Worm (Caenorhabditis elegans) whole organism, L4 larva: ENCODE measurements around the gene mak-1.

Experiments
- D1046.2 ChIP-seq: fragments of 200-800 bp; sonication (Bioruptor generic); IDR thresholded peaks from 2 replicates; pipeline ENCODE4 v1.3.6; 2022; ENCODE audit warnings: missing genetic modification characterization, missing compliant biosample characterization
- F26F4.8 ChIP-seq: fragments of 200-800 bp; sonication (Bioruptor generic); conservative IDR thresholded peaks from 2 replicates; pipeline ENCODE4 v1.3.6; 2022; ENCODE audit warnings: missing genetic modification characterization, missing compliant biosample characterization
- F37D6.2 ChIP-seq: sonication (generic microtip); optimal IDR thresholded peaks from 2 replicates; lab custom pipeline; 2016; ENCODE audit warnings: mild to moderate bottlenecking, missing genetic modification characterization, missing compliant biosample characterization
- F44E2.7 ChIP-seq: fragments of 200-800 bp; sonication (Bioruptor generic); IDR thresholded peaks from 2 replicates; pipeline ENCODE4 v2.1.2; 2022; ENCODE audit warnings: missing genetic modification characterization, missing compliant biosample characterization
- F49E8.2 ChIP-seq: sonication (generic microtip); optimal IDR thresholded peaks from 2 replicates; lab custom pipeline; 2016; ENCODE audit warnings: missing compliant biosample characterization, mild to moderate bottlenecking, missing genetic modification characterization, borderline replicate concordance
- R02D3.7 ChIP-seq: fragments of 150-350 bp; sonication (generic microtip); optimal IDR thresholded peaks from 3 replicates; lab custom pipeline; 2014; ENCODE audit warnings: missing biosample characterization, missing genetic modification characterization
- T20F7.1 ChIP-seq: fragments of 200-800 bp; sonication (Bioruptor generic); optimal IDR thresholded peaks from 2 replicates; lab custom pipeline; 2018; ENCODE audit warnings: mild to moderate bottlenecking, missing genetic modification characterization, missing compliant biosample characterization
- Y48G9A.11 ChIP-seq: fragments of 200-800 bp; sonication (Bioruptor generic); IDR thresholded peaks from 2 replicates; pipeline ENCODE4 v1.3.6; 2022; ENCODE audit warnings: missing genetic modification reagents, missing genetic modification characterization, missing compliant biosample characterization
- ZK546.5 ChIP-seq, 2 experiments: sonication (generic microtip); optimal IDR thresholded peaks; 2 replicates each; lab custom pipeline; 2017; ENCODE audit warnings: missing biosample characterization in 2 of 2, missing genetic modification characterization in 2 of 2
- aha-1 ChIP-seq: fragments of 150-350 bp; peaks from one replicate; lab custom pipeline; 2014; ENCODE audit warnings: missing biosample characterization, missing genetic modification characterization
- ama-1 ChIP-seq: fragments of 150-350 bp; optimal IDR thresholded peaks from 2 replicates; lab custom pipeline; 2014; ENCODE audit warnings: inconsistent platforms, mixed read lengths
- arid-1 ChIP-seq: fragments of 200-800 bp; sonication (Bioruptor generic); conservative IDR thresholded peaks from 2 replicates; pipeline ENCODE4 v1.3.6; 2022; ENCODE audit warnings: missing genetic modification reagents, missing genetic modification characterization, missing compliant biosample characterization
- attf-4 ChIP-seq: sonication (generic microtip); optimal IDR thresholded peaks from 3 replicates; lab custom pipeline; 2017; ENCODE audit warnings: missing biosample characterization, missing genetic modification characterization
- ceh-20 ChIP-seq: fragments of 200-800 bp; sonication (Bioruptor generic); IDR thresholded peaks from 2 replicates; pipeline ENCODE4 v1.3.6; 2022; ENCODE audit warnings: missing genetic modification reagents, missing genetic modification characterization, missing compliant biosample characterization
- ceh-32 ChIP-seq: sonication (generic microtip); optimal IDR thresholded peaks from 2 replicates; lab custom pipeline; 2016; ENCODE audit warnings: mild to moderate bottlenecking, missing genetic modification characterization, missing compliant biosample characterization; ENCODE audit not compliant: poor library complexity
- daf-12 ChIP-seq: fragments of 150-350 bp; optimal IDR thresholded peaks from 2 replicates; lab custom pipeline; 2014; ENCODE audit warnings: missing biosample characterization, missing genetic modification reagents, missing genetic modification characterization
- daf-8 ChIP-seq: fragments of 200-800 bp; sonication (Bioruptor generic); IDR thresholded peaks from 2 replicates; pipeline ENCODE4 v1.3.6; 2022; ENCODE audit warnings: missing genetic modification characterization, missing compliant biosample characterization
- dmd-9 ChIP-seq: fragments of 200-800 bp; sonication (Bioruptor generic); IDR thresholded peaks from 2 replicates; pipeline ENCODE4 v1.3.6; 2022; ENCODE audit warnings: missing genetic modification reagents, missing genetic modification characterization, missing compliant biosample characterization
- dve-1 ChIP-seq: sonication (generic microtip); optimal IDR thresholded peaks from 2 replicates; lab custom pipeline; 2017; ENCODE audit warnings: antibody characterized with exemption, mild to moderate bottlenecking, missing genetic modification characterization, missing compliant biosample characterization; ENCODE audit not compliant: insufficient read depth
- egl-27 ChIP-seq: sonication (generic microtip); optimal IDR thresholded peaks from 3 replicates; lab custom pipeline; 2017; ENCODE audit warnings: missing biosample characterization, missing genetic modification reagents, missing genetic modification characterization
- egl-43 ChIP-seq: fragments of 200-800 bp; sonication (Bioruptor generic); IDR thresholded peaks from 2 replicates; pipeline ENCODE4 v1.3.6; 2022; ENCODE audit warnings: missing genetic modification reagents, missing genetic modification characterization, missing compliant biosample characterization
- fkh-10 ChIP-seq: fragments of 150-350 bp; optimal IDR thresholded peaks from 2 replicates; lab custom pipeline; 2014; ENCODE audit warnings: missing biosample characterization, missing genetic modification reagents, missing genetic modification characterization
- fos-1 ChIP-seq: fragments of 150-350 bp; optimal IDR thresholded peaks from 2 replicates; lab custom pipeline; 2014; ENCODE audit warnings: missing biosample characterization, missing genetic modification characterization
- hlh-30 ChIP-seq: sonication (generic microtip); optimal IDR thresholded peaks from 2 replicates; lab custom pipeline; 2017; ENCODE audit warnings: antibody characterized with exemption, mild to moderate bottlenecking, missing genetic modification characterization, missing compliant biosample characterization; ENCODE audit not compliant: insufficient read depth
- lim-7 ChIP-seq: fragments of 200-800 bp; sonication (Bioruptor generic); IDR thresholded peaks from 2 replicates; pipeline ENCODE4 v1.3.6; 2022; ENCODE audit warnings: missing genetic modification characterization, missing compliant biosample characterization
- lin-1 ChIP-seq: fragments of 200-800 bp; sonication (Bioruptor generic); IDR thresholded peaks from 2 replicates; pipeline ENCODE4 v1.3.6; 2022; ENCODE audit warnings: missing genetic modification reagents, missing genetic modification characterization, missing compliant biosample characterization
- lin-15B ChIP-seq: fragments of 150-350 bp; sonication (generic microtip); optimal IDR thresholded peaks from 3 replicates; lab custom pipeline; 2014; ENCODE audit warnings: missing biosample characterization, missing genetic modification characterization
- lin-29 ChIP-seq: fragments of 200-800 bp; sonication (Bioruptor generic); IDR thresholded peaks from 2 replicates; pipeline ENCODE4 v1.3.6; 2022; ENCODE audit warnings: missing genetic modification reagents, missing genetic modification characterization, missing compliant biosample characterization
- lin-39 ChIP-seq: fragments of 150-350 bp; optimal IDR thresholded peaks from 2 replicates; lab custom pipeline; 2014; ENCODE audit warnings: missing biosample characterization, missing genetic modification reagents, missing genetic modification characterization
- lir-3 ChIP-seq: sonication (generic microtip); optimal IDR thresholded peaks from 2 replicates; lab custom pipeline; 2016; ENCODE audit warnings: mild to moderate bottlenecking, missing genetic modification characterization, missing compliant biosample characterization
- mdt-29 ChIP-seq: fragments of 200-800 bp; sonication (Bioruptor generic); IDR thresholded peaks from 2 replicates; pipeline ENCODE4 v1.3.6; 2022; ENCODE audit warnings: missing genetic modification reagents, missing genetic modification characterization, missing compliant biosample characterization
- mep-1 ChIP-seq: fragments of 150-350 bp; sonication (generic microtip); optimal IDR thresholded peaks from 3 replicates; lab custom pipeline; 2014; ENCODE audit warnings: missing biosample characterization, missing genetic modification characterization
- mxl-2 ChIP-seq: fragments of 200-800 bp; sonication (Bioruptor generic); conservative IDR thresholded peaks from 2 replicates; pipeline ENCODE4 v1.3.6; 2022; ENCODE audit warnings: missing genetic modification reagents, missing genetic modification characterization, missing compliant biosample characterization
- mxl-3 ChIP-seq: fragments of 200-800 bp; sonication (Bioruptor generic); optimal IDR thresholded peaks from 2 replicates; lab custom pipeline; 2018; ENCODE audit warnings: mild to moderate bottlenecking, missing genetic modification characterization, missing compliant biosample characterization
- nhr-102 ChIP-seq: sonication (generic microtip); optimal IDR thresholded peaks from 2 replicates; lab custom pipeline; 2016; ENCODE audit warnings: mild to moderate bottlenecking, missing genetic modification characterization, moderate library complexity, missing compliant biosample characterization
- nhr-11 ChIP-seq: fragments of 150-350 bp; optimal IDR thresholded peaks from 2 replicates; lab custom pipeline; 2014; ENCODE audit warnings: missing biosample characterization, missing genetic modification characterization
- nhr-25 ChIP-seq: sonication (generic microtip); optimal IDR thresholded peaks from 2 replicates; lab custom pipeline; 2017; ENCODE audit warnings: missing genetic modification characterization, mild to moderate bottlenecking, missing compliant biosample characterization, antibody characterized with exemption, moderate library complexity, borderline replicate concordance; ENCODE audit not compliant: insufficient read depth
- nhr-42 ChIP-seq: fragments of 200-800 bp; sonication (Bioruptor generic); IDR thresholded peaks from 2 replicates; pipeline ENCODE4 v1.3.6; 2022; ENCODE audit warnings: missing genetic modification characterization, missing compliant biosample characterization
- nhr-76 ChIP-seq: fragments of 150-350 bp; optimal IDR thresholded peaks from 2 replicates; lab custom pipeline; 2014; ENCODE audit warnings: missing biosample characterization, missing genetic modification characterization
- pha-4 ChIP-seq, 2 experiments: fragments of 150-350 bp in 1 of 2; fragments of 200-800 bp in 1 of 2; sonication (Bioruptor generic) in 1 of 2; IDR thresholded peaks in 1 of 2; optimal IDR thresholded peaks in 1 of 2; 2 replicates each; pipeline versions ENCODE4 v1.3.6 to Lab custom; 2014 to 2022; ENCODE audit warnings: missing genetic modification characterization in 2 of 2, missing genetic modification reagents in 2 of 2, missing biosample characterization in 1 of 2, missing compliant biosample characterization in 1 of 2
- rbr-2 ChIP-seq: sonication (generic microtip); optimal IDR thresholded peaks from 2 replicates; lab custom pipeline; 2016; ENCODE audit warnings: missing genotype, missing genetic modification characterization, missing compliant biosample characterization
- snpc-1.2 ChIP-seq: fragments of 200-800 bp; sonication (Bioruptor generic); IDR thresholded peaks from 2 replicates; pipeline ENCODE4 v1.3.6; 2022; ENCODE audit warnings: missing genetic modification reagents, missing genetic modification characterization, missing compliant biosample characterization
- snpc-4 ChIP-seq: fragments of 150-350 bp; optimal IDR thresholded peaks from 2 replicates; lab custom pipeline; 2014; ENCODE audit warnings: missing biosample characterization, missing genetic modification characterization
- spr-3 ChIP-seq: fragments of 200-800 bp; sonication (Bioruptor generic); optimal IDR thresholded peaks from 2 replicates; lab custom pipeline; 2018; ENCODE audit warnings: mild to moderate bottlenecking, missing genetic modification characterization, missing compliant biosample characterization
- tag-97 ChIP-seq: fragments of 200-800 bp; sonication (Bioruptor generic); IDR thresholded peaks from 2 replicates; pipeline ENCODE4 v1.3.6; 2022; ENCODE audit warnings: missing genetic modification characterization, missing compliant biosample characterization
- tra-1 ChIP-seq: fragments of 200-800 bp; sonication (Bioruptor generic); IDR thresholded peaks from 2 replicates; pipeline ENCODE4 v1.3.6; 2022; ENCODE audit warnings: missing genetic modification reagents, missing genetic modification characterization, missing compliant biosample characterization
- unc-130 ChIP-seq: sonication (generic microtip); optimal IDR thresholded peaks from 2 replicates; lab custom pipeline; 2016; ENCODE audit warnings: missing genetic modification reagents, missing genetic modification characterization, missing compliant biosample characterization
- unc-62 ChIP-seq, 3 experiments: fragments of 150-350 bp in 1 of 3; sonication (generic microtip); optimal IDR thresholded peaks in 2 of 3; peaks in 1 of 3; 1 replicate in 1 of 3; 2 replicates in 2 of 3; lab custom pipeline; 2014 to 2017; ENCODE audit warnings: missing biosample characterization in 3 of 3, missing genetic modification characterization in 3 of 3, missing genetic modification reagents in 3 of 3, missing genotype in 1 of 3
- zag-1 ChIP-seq: fragments of 150-350 bp; optimal IDR thresholded peaks from 2 replicates; lab custom pipeline; 2014; ENCODE audit warnings: missing biosample characterization, missing genetic modification characterization
- zfp-2 ChIP-seq: sonication (generic microtip); optimal IDR thresholded peaks from 2 replicates; lab custom pipeline; 2016; ENCODE audit warnings: mild to moderate bottlenecking, missing genetic modification characterization, missing compliant biosample characterization

mak-1 gene

ce11 chrII:8787376-8787775, 43.5 kb downstream of the mak-1 start (continued):
- TF ChIP-seq F37D6.2 (tag; lab: Kevin White, UChicago) (peak; percentile 58), fkh-10 (peak; percentile 67), pha-4 (GFP tag; IDR thresholded peaks at IDR 0.05; lab: Robert Waterston, UW) (peak; percentile 62), pha-4 (tag; optimal IDR thresholded peaks at IDR 0.05; lab: Kevin White, UChicago) (peak; percentile 95), arid-1 (peak; percentile 66; the same call in 1 of the 2 replicates), spr-3 (GFP tag; lab: Kevin White, UChicago) (no peak), egl-27 (tag; lab: Kevin White, UChicago) (no peak), ceh-20 (GFP tag; lab: Robert Waterston, UW) (peak; percentile 83), lin-39 (tag; lab: Kevin White, UChicago) (no peak), lin-15B (tag; lab: Kevin White, UChicago) (peak; percentile 6), daf-12 (no peak), attf-4 (no peak), egl-43 (peak; percentile 81; the same call in 1 of the 2 replicates), tra-1 (GFP tag; lab: Robert Waterston, UW) (peak; percentile 88), nhr-11 (peak; percentile 97), F26F4.8 (GFP tag; lab: Robert Waterston, UW) (no peak), mdt-29 (GFP tag; lab: Robert Waterston, UW) (peak; percentile 92), ZK546.5 (tag; optimal IDR thresholded peaks at IDR 0.05; lab: Kevin White, UChicago) (peak in 1 of 2 experiments; percentile 22), nhr-42 (GFP tag; lab: Robert Waterston, UW) (peak; percentile 80; the same call in 1 of the 2 replicates), nhr-102 (peak; percentile 75), T20F7.1 (GFP tag; lab: Kevin White, UChicago) (peak; percentile 80), F49E8.2 (tag; lab: Kevin White, UChicago) (no peak), ceh-32 (tag; lab: Kevin White, UChicago) (no peak), ama-1 (lab: Kevin White, UChicago) (peak; percentile 90), mep-1 (tag; lab: Kevin White, UChicago) (peak; percentile 88), rbr-2 (tag; lab: Kevin White, UChicago) (peak; percentile 93), nhr-76 (tag; lab: Kevin White, UChicago) (peak; percentile 20), mxl-3 (peak; percentile 73), zfp-2 (tag; lab: Kevin White, UChicago) (peak; percentile 61), nhr-25 (peak; percentile 83), D1046.2 (GFP tag; lab: Robert Waterston, UW) (no peak), lim-7 (GFP tag; lab: Robert Waterston, UW) (no peak), fos-1 (tag; lab: Kevin White, UChicago) (no peak), aha-1 (peak; percentile 99), lin-1 (GFP tag; lab: Robert Waterston, UW) (0 out of 2 replicates have a peak, but pooled peaks have one; percentile 63), daf-8 (GFP tag; lab: Robert Waterston, UW) (no peak), Y48G9A.11 (GFP tag; lab: Robert Waterston, UW) (no peak), unc-62 (GFP tag; optimal IDR thresholded peaks at IDR 0.05 in 1 of 2; lab: Kevin White, UChicago) (peak in 1 of 2 experiments; percentile 100), unc-62 (tag; optimal IDR thresholded peaks at IDR 0.05; lab: Kevin White, UChicago) (no peak), dve-1 (tag; lab: Kevin White, UChicago) (peak; percentile 97), lir-3 (no peak), snpc-4 (tag; lab: Kevin White, UChicago) (no peak), snpc-1.2 (peak; percentile 58), unc-130 (no peak), mxl-2 (GFP tag; lab: Robert Waterston, UW) (no peak), lin-29 (GFP tag; lab: Robert Waterston, UW) (peak; percentile 51; the same call in 1 of the 2 replicates), R02D3.7 (tag; lab: Kevin White, UChicago) (no peak), hlh-30 (tag; lab: Kevin White, UChicago) (peak; percentile 100), zag-1 (tag; lab: Kevin White, UChicago) (no peak), tag-97 (GFP tag; lab: Robert Waterston, UW) (no peak), dmd-9 (GFP tag; lab: Robert Waterston, UW) (no peak), F44E2.7 (GFP tag; lab: Robert Waterston, UW) (no peak)
